1 worm cellular context compared by ENCODE assay signal in genomic region chrIV:3599126-3599525, ce11.
TF ChIP-seq lines count a peak whose summit lies in the region.

Y37E11B.6 (minus strand) TSS chrIV:3599306.

TF ChIP-seq in whole organism, L1 larva, 84 proteins besides CTCF, POLR2A, EP300 and RAD21 (continued from another document):
- TF ChIP-seq pax-3 (tag; optimal IDR thresholded peaks at IDR 0.05; lab: Kevin White, UChicago) (no peak), unc-30 (tag; optimal IDR thresholded peaks at IDR 0.05; lab: Kevin White, UChicago) (no peak), sox-4 (tag; optimal IDR thresholded peaks at IDR 0.05; lab: Kevin White, UChicago) (no peak), nhr-85 (tag; lab: Kevin White, UChicago) (peak; percentile 40), mab-9 (GFP tag; IDR thresholded peaks at IDR 0.05; lab: Robert Waterston, UW) (no peak), ceh-90 (tag; optimal IDR thresholded peaks at IDR 0.05; lab: Kevin White, UChicago) (no peak), nhr-28 (tag; optimal IDR thresholded peaks at IDR 0.05; lab: Kevin White, UChicago) (no peak), zip-4 (GFP tag; optimal IDR thresholded peaks at IDR 0.05; lab: Kevin White, UChicago) (no peak), unc-98 (GFP tag; IDR thresholded peaks at IDR 0.05; lab: Robert Waterston, UW) (no peak), efl-1 (optimal IDR thresholded peaks at IDR 0.05; lab: Kevin White, UChicago) (peak; percentile 24 to 50), efl-1 (GFP tag; optimal IDR thresholded peaks at IDR 0.05 in 1 of 2; lab: Kevin White, UChicago) (peak; percentile 51 to 82), ztf-4 (tag; optimal IDR thresholded peaks at IDR 0.05; lab: Kevin White, UChicago) (no peak), dpl-1 (GFP tag; optimal IDR thresholded peaks at IDR 0.05; lab: Kevin White, UChicago) (peak in 1 of 3 experiments; percentile 44), lin-14 (GFP tag; optimal IDR thresholded peaks at IDR 0.05; lab: Kevin White, UChicago) (no peak), zag-1 (tag; optimal IDR thresholded peaks at IDR 0.05; lab: Kevin White, UChicago) (no peak), nhr-90 (tag; optimal IDR thresholded peaks at IDR 0.05; lab: Kevin White, UChicago; ENCODE audit: poor library complexity) (no peak), egl-13 (tag; optimal IDR thresholded peaks at IDR 0.05; lab: Kevin White, UChicago) (no peak), sptf-1 (tag; optimal IDR thresholded peaks at IDR 0.05; lab: Kevin White, UChicago) (no peak), ces-1 (GFP tag; optimal IDR thresholded peaks at IDR 0.05; lab: Kevin White, UChicago) (no peak), blmp-1 (tag; optimal IDR thresholded peaks at IDR 0.05; lab: Kevin White, UChicago) (peak; percentile 18), rnt-1 (tag; optimal IDR thresholded peaks at IDR 0.05; lab: Kevin White, UChicago) (no peak), lir-3 (tag; optimal IDR thresholded peaks at IDR 0.05; lab: Kevin White, UChicago; ENCODE audit: poor library complexity) (no peak), skn-1 (tag; optimal IDR thresholded peaks at IDR 0.05; lab: Kevin White, UChicago) (no peak), hlh-17 (GFP tag; optimal IDR thresholded peaks at IDR 0.05; lab: Kevin White, UChicago; ENCODE audit: borderline replicate concordance) (no peak), pqm-1 (tag; optimal IDR thresholded peaks at IDR 0.05; lab: Kevin White, UChicago) (no peak), mdl-1 (tag; optimal IDR thresholded peaks at IDR 0.05; lab: Kevin White, UChicago) (no peak), irx-1 (tag; optimal IDR thresholded peaks at IDR 0.05; lab: Kevin White, UChicago) (no peak), nhr-237 (tag; optimal IDR thresholded peaks at IDR 0.05; lab: Kevin White, UChicago) (no peak), ceh-63 (GFP tag; optimal IDR thresholded peaks at IDR 0.05; lab: Kevin White, UChicago) (no peak), nhr-76 (tag; optimal IDR thresholded peaks at IDR 0.05; lab: Kevin White, UChicago) (no peak)
TF ChIP-seq in whole organism, L1 larva: peak in this region for 6.
